Worm (Caenorhabditis elegans) whole organism, late embryonic: ENCODE results near the gene Y51H4A.5.
A peak's percentile ranks its signal among the peaks of the same experiment; 100 is the strongest.
"Not testable (repeated sequence)": the region's sequence is repeated elsewhere in the genome, so short reads cannot be mapped to it uniquely, and the experiment has no call there.

Experiments used
- C08G9.2 ChIP-seq: sonication (generic microtip); optimal IDR thresholded peaks from 2 replicates; lab custom pipeline; 2016; ENCODE audit warnings: mild to moderate bottlenecking, missing genetic modification characterization, moderate library complexity, missing compliant biosample characterization
- ceh-14 ChIP-seq: sonication (generic microtip); optimal IDR thresholded peaks from 2 replicates; lab custom pipeline; 2016; ENCODE audit warnings: missing genotype, missing genetic modification characterization, missing compliant biosample characterization
- ceh-2 ChIP-seq: sonication (generic microtip); optimal IDR thresholded peaks from 2 replicates; lab custom pipeline; 2016; ENCODE audit warnings: missing genotype, missing genetic modification characterization, missing compliant biosample characterization
- ceh-34 ChIP-seq: sonication (generic microtip); optimal IDR thresholded peaks from 2 replicates; lab custom pipeline; 2016; ENCODE audit warnings: mild to moderate bottlenecking, missing genetic modification characterization, missing compliant biosample characterization
- ceh-48 ChIP-seq: sonication (generic microtip); optimal IDR thresholded peaks from 2 replicates; lab custom pipeline; 2016; ENCODE audit warnings: missing genetic modification characterization, inconsistent platforms, missing compliant biosample characterization
- eyg-1 ChIP-seq: sonication (generic microtip); optimal IDR thresholded peaks from 2 replicates; lab custom pipeline; 2016; ENCODE audit warnings: missing genotype, missing genetic modification characterization, missing compliant biosample characterization
- hlh-13 ChIP-seq: fragments of 200-800 bp; sonication (Bioruptor generic); optimal IDR thresholded peaks from 2 replicates; lab custom pipeline; 2018; ENCODE audit warnings: mild to moderate bottlenecking, missing genetic modification characterization, missing compliant biosample characterization
- hlh-15 ChIP-seq: sonication (generic microtip); optimal IDR thresholded peaks from 2 replicates; lab custom pipeline; 2016; ENCODE audit warnings: missing genetic modification characterization, missing compliant biosample characterization
- hlh-30 ChIP-seq: sonication (generic microtip); optimal IDR thresholded peaks from 2 replicates; lab custom pipeline; 2017; ENCODE audit warnings: antibody characterized with exemption, missing genetic modification characterization, missing compliant biosample characterization; ENCODE audit not compliant: insufficient read depth
- hlh-8 ChIP-seq: sonication (generic microtip); optimal IDR thresholded peaks from 2 replicates; lab custom pipeline; 2016; ENCODE audit warnings: missing genotype, missing genetic modification characterization, missing compliant biosample characterization
- madf-2 ChIP-seq: sonication (generic microtip); optimal IDR thresholded peaks from 2 replicates; lab custom pipeline; 2017; ENCODE audit warnings: missing genetic modification characterization, missing compliant biosample characterization
- ref-2 ChIP-seq: sonication (generic microtip); optimal IDR thresholded peaks from 2 replicates; lab custom pipeline; 2016; ENCODE audit warnings: missing genetic modification characterization, missing compliant biosample characterization
- rnt-1 ChIP-seq: sonication (generic microtip); optimal IDR thresholded peaks from 2 replicates; lab custom pipeline; 2016; ENCODE audit warnings: missing genetic modification characterization, missing compliant biosample characterization
- unc-42 ChIP-seq: sonication (generic microtip); optimal IDR thresholded peaks from 2 replicates; lab custom pipeline; 2016; ENCODE audit warnings: missing genotype, missing genetic modification characterization, missing compliant biosample characterization
- unc-86 ChIP-seq: sonication (generic microtip); optimal IDR thresholded peaks from 2 replicates; lab custom pipeline; 2016; ENCODE audit warnings: missing genetic modification characterization, missing compliant biosample characterization
- ztf-16 ChIP-seq: sonication (generic microtip); optimal IDR thresholded peaks from 2 replicates; lab custom pipeline; 2017; ENCODE audit warnings: missing genetic modification characterization, missing compliant biosample characterization

The Y51H4A.5 gene

ce11 chrIV:16480888-16481287 is 45.0 kb downstream of the Y51H4A.5 start, which contains the start of gene Y51H4A.938:
Gene Y51H4A.938, plus strand, starts transcription at chrIV:16481188.
- TF ChIP-seq eyg-1 (tag; lab: Kevin White, UChicago); hlh-15; hlh-8 (tag; lab: Kevin White, UChicago): not testable (repeated sequence)

ce11 chrIV:16477169-16477568 is 48.8 kb downstream of the Y51H4A.5 start, which contains the start of gene Y51H4A.1:
Gene Y51H4A.1, minus strand, starts transcription at chrIV:16477295.
- TF ChIP-seq unc-86 (no peak), rnt-1 (tag; lab: Kevin White, UChicago) (no peak), madf-2 (tag; lab: Kevin White, UChicago) (no peak), unc-42 (tag; lab: Kevin White, UChicago) (peak; percentile 76), C08G9.2 (tag; lab: Kevin White, UChicago) (no peak), hlh-13 (GFP tag; lab: Kevin White, UChicago) (no peak), ztf-16 (tag; lab: Kevin White, UChicago) (no peak), hlh-30 (no peak), ref-2 (no peak), ceh-48 (tag; lab: Kevin White, UChicago) (no peak), ceh-14 (tag; lab: Kevin White, UChicago) (no peak), ceh-34 (tag; lab: Kevin White, UChicago) (no peak), hlh-8 (tag; lab: Kevin White, UChicago) (peak; percentile 16)
- TF ChIP-seq, all 69 proteins: peak for 2

- TF ChIP-seq unc-42 (tag; lab: Kevin White, UChicago) (peak; percentile 55), ceh-2 (tag; lab: Kevin White, UChicago) (no peak)
Observed at ce11 chrIV:16476081-16476480, 49.9 kb downstream of the Y51H4A.5 start.
